Fruit fly (Drosophila melanogaster) whole organism, embryonic: ENCODE measurements around the gene CG10365.
A peak's percentile ranks its signal among the peaks of the same experiment; 100 is the strongest.

Experiments used
- Abd-B ChIP-seq: fragments of 200-800 bp; sonication (Bioruptor generic); optimal IDR thresholded peaks from 2 replicates; lab custom pipeline; 2018; ENCODE audit warnings: missing biosample characterization, mild to moderate bottlenecking, missing genetic modification characterization, moderate library complexity
- Atf-2 ChIP-seq: fragments of 200-800 bp; sonication (Bioruptor generic); optimal IDR thresholded peaks from 2 replicates; lab custom pipeline; 2016; ENCODE audit warnings: missing biosample characterization, missing genetic modification characterization
- CG10321 ChIP-seq: fragments of 200-800 bp; sonication (Bioruptor generic); IDR thresholded peaks from 2 replicates; pipeline ENCODE4 v1.3.6; 2022; ENCODE audit warnings: missing biosample characterization, missing genetic modification characterization
- CG11456 ChIP-seq: fragments of 200-800 bp; sonication (Bioruptor generic); IDR thresholded peaks from 3 replicates; pipeline ENCODE4 v1.3.6; 2022; ENCODE audit warnings: missing biosample characterization, missing genetic modification characterization
- CG12155 ChIP-seq: fragments of 200-800 bp; sonication (Bioruptor generic); optimal IDR thresholded peaks from 3 replicates; lab custom pipeline; 2016; ENCODE audit warnings: missing biosample characterization, missing genetic modification characterization
- CG12391 ChIP-seq: fragments of 200-800 bp; sonication (Bioruptor generic); optimal IDR thresholded peaks from 3 replicates; lab custom pipeline; 2018; ENCODE audit warnings: missing biosample characterization, mild to moderate bottlenecking, missing genetic modification characterization, moderate library complexity
- CG14050 ChIP-seq: fragments of 200-800 bp; sonication (Bioruptor generic); IDR thresholded peaks from 3 replicates; pipeline ENCODE4 v1.3.6; 2022; ENCODE audit warnings: missing biosample characterization, missing genetic modification characterization
- CG16815 ChIP-seq: fragments of 200-800 bp; sonication (Bioruptor generic); optimal IDR thresholded peaks from 3 replicates; lab custom pipeline; 2017; ENCODE audit warnings: missing biosample characterization, mild to moderate bottlenecking, missing genetic modification characterization
- CG17829 ChIP-seq: fragments of 200-800 bp; optimal IDR thresholded peaks from 2 replicates; lab custom pipeline; 2019; ENCODE audit warnings: missing biosample characterization, mild to moderate bottlenecking, missing genetic modification characterization, moderate library complexity
- CG18476 ChIP-seq: fragments of 200-800 bp; sonication (Bioruptor generic); optimal IDR thresholded peaks from 2 replicates; lab custom pipeline; 2016; ENCODE audit warnings: missing biosample characterization, mild to moderate bottlenecking, missing genetic modification characterization
- CG2678 ChIP-seq: fragments of 200-800 bp; sonication (Bioruptor generic); optimal IDR thresholded peaks from 3 replicates; lab custom pipeline; 2019; ENCODE audit warnings: missing biosample characterization, mild to moderate bottlenecking, missing genetic modification characterization, moderate library complexity
- CG33213 ChIP-seq: fragments of 200-800 bp; sonication (Bioruptor generic); optimal IDR thresholded peaks from 3 replicates; lab custom pipeline; 2016; ENCODE audit warnings: missing biosample characterization, missing genetic modification characterization
- CG33557 ChIP-seq: fragments of 200-800 bp; sonication (Bioruptor generic); optimal IDR thresholded peaks from 2 replicates; lab custom pipeline; 2019; ENCODE audit warnings: missing biosample characterization, mild to moderate bottlenecking, missing genetic modification characterization, moderate library complexity
- CG34422 ChIP-seq: fragments of 200-800 bp; sonication (Bioruptor generic); IDR thresholded peaks from 3 replicates; pipeline ENCODE4 v1.3.6; 2022; ENCODE audit warnings: missing biosample characterization, missing genetic modification characterization
- CG3995 ChIP-seq: fragments of 200-800 bp; sonication (Bioruptor generic); optimal IDR thresholded peaks from 3 replicates; lab custom pipeline; 2016; ENCODE audit warnings: missing biosample characterization, missing genetic modification characterization
- CG4617 ChIP-seq: fragments of 200-800 bp; sonication (Bioruptor generic); optimal IDR thresholded peaks from 3 replicates; lab custom pipeline; 2016; ENCODE audit warnings: missing biosample characterization, missing genetic modification characterization, borderline replicate concordance
- CG4730 ChIP-seq: fragments of 200-800 bp; sonication (Bioruptor generic); IDR thresholded peaks from 2 replicates; pipeline ENCODE4 v1.3.6; 2022; ENCODE audit warnings: missing biosample characterization, missing genetic modification characterization
- CG6854 ChIP-seq: fragments of 200-800 bp; sonication (Bioruptor generic); optimal IDR thresholded peaks from 3 replicates; lab custom pipeline; 2017; ENCODE audit warnings: missing biosample characterization, mild to moderate bottlenecking, missing genetic modification characterization
- CG7987 ChIP-seq: fragments of 200-800 bp; sonication (Bioruptor generic); optimal IDR thresholded peaks from 2 replicates; lab custom pipeline; 2018; ENCODE audit warnings: missing biosample characterization, mild to moderate bottlenecking, missing genetic modification characterization, moderate library complexity
- CG9932 ChIP-seq: fragments of 200-800 bp; sonication (Bioruptor generic); IDR thresholded peaks from 2 replicates; pipeline ENCODE4 v1.3.6; 2022; ENCODE audit warnings: missing biosample characterization, missing genetic modification characterization
- Deaf1 ChIP-seq: fragments of 200-800 bp; optimal IDR thresholded peaks from 3 replicates; lab custom pipeline; 2019; ENCODE audit warnings: missing biosample characterization, mild to moderate bottlenecking, missing genetic modification characterization, moderate library complexity
- Dfd ChIP-seq, 2 experiments: fragments of >200 bp; optimal IDR thresholded peaks; 2 replicates each; lab custom pipeline; 2017; ENCODE audit warnings: missing biosample characterization in 2 of 2, missing genetic modification characterization in 2 of 2
- Dp ChIP-seq: fragments of 200-800 bp; sonication (Bioruptor generic); optimal IDR thresholded peaks from 2 replicates; lab custom pipeline; 2018; ENCODE audit warnings: missing biosample characterization, mild to moderate bottlenecking, missing genetic modification characterization, moderate library complexity
- E2f1 ChIP-seq: fragments of 200-800 bp; sonication (Bioruptor generic); IDR thresholded peaks from 2 replicates; pipeline ENCODE4 v1.3.6; 2022; ENCODE audit warnings: missing biosample characterization, missing genetic modification characterization
- Mes4 ChIP-seq: fragments of 200-800 bp; sonication (Bioruptor generic); optimal IDR thresholded peaks from 2 replicates; lab custom pipeline; 2016; ENCODE audit warnings: missing biosample characterization, missing genetic modification characterization
- Neu2 ChIP-seq: fragments of 200-800 bp; sonication (Bioruptor generic); optimal IDR thresholded peaks from 3 replicates; lab custom pipeline; 2016; ENCODE audit warnings: missing biosample characterization, missing genetic modification characterization, borderline replicate concordance
- Nf-YC ChIP-seq: fragments of 200-800 bp; optimal IDR thresholded peaks from 3 replicates; lab custom pipeline; 2019; ENCODE audit warnings: missing biosample characterization, mild to moderate bottlenecking, missing genetic modification characterization, moderate library complexity
- Oli ChIP-seq: fragments of 200-800 bp; sonication (Bioruptor generic); optimal IDR thresholded peaks from 2 replicates; lab custom pipeline; 2018; ENCODE audit warnings: missing biosample characterization, mild to moderate bottlenecking, missing genetic modification characterization, moderate library complexity
- Taf1 ChIP-seq: fragments of 200-800 bp; sonication (Bioruptor generic); IDR thresholded peaks from 2 replicates; pipeline ENCODE4 v1.3.6; 2022; ENCODE audit warnings: missing biosample characterization, missing genetic modification characterization
- Trl ChIP-seq, 3 experiments: fragments of >200 bp in 2 of 3; fragments of 200-800 bp in 1 of 3; sonication (Bioruptor generic) in 1 of 3; optimal IDR thresholded peaks; 2 replicates in 1 of 3; 3 replicates in 2 of 3; lab custom pipeline; 2016 to 2017; ENCODE audit warnings: missing biosample characterization in 1 of 3, missing genetic modification characterization in 1 of 3
- abd-A ChIP-seq: fragments of 200-800 bp; sonication (Bioruptor generic); optimal IDR thresholded peaks from 3 replicates; lab custom pipeline; 2019; ENCODE audit warnings: missing biosample characterization, mild to moderate bottlenecking, missing genetic modification characterization, moderate library complexity
- ash1 ChIP-seq: fragments of 200-800 bp; sonication (Bioruptor generic); optimal IDR thresholded peaks from 2 replicates; lab custom pipeline; 2018; ENCODE audit warnings: missing biosample characterization, mild to moderate bottlenecking, missing genetic modification characterization
- btn ChIP-seq: fragments of 200-800 bp; sonication (Bioruptor generic); optimal IDR thresholded peaks from 2 replicates; lab custom pipeline; 2016; ENCODE audit warnings: missing biosample characterization, missing genetic modification characterization
- cwo ChIP-seq: fragments of 200-800 bp; sonication (Bioruptor generic); optimal IDR thresholded peaks from 3 replicates; lab custom pipeline; 2017; ENCODE audit warnings: missing biosample characterization, missing genetic modification characterization, mild to moderate bottlenecking, moderate library complexity, missing genetic modification reagents
- da ChIP-seq: fragments of 200-800 bp; sonication (Bioruptor generic); optimal IDR thresholded peaks from 2 replicates; lab custom pipeline; 2016; ENCODE audit warnings: missing biosample characterization, missing genetic modification characterization
- dan ChIP-seq: fragments of 200-800 bp; sonication (Bioruptor generic); IDR thresholded peaks from 2 replicates; pipeline ENCODE4 v1.3.6; 2022; ENCODE audit warnings: missing biosample characterization, missing genetic modification characterization
- dmrt99B ChIP-seq: fragments of 200-800 bp; sonication (Bioruptor generic); optimal IDR thresholded peaks from 2 replicates; lab custom pipeline; 2018; ENCODE audit warnings: missing biosample characterization, mild to moderate bottlenecking, missing genetic modification characterization, moderate library complexity
- gt ChIP-seq: fragments of 200-800 bp; sonication (Bioruptor generic); IDR thresholded peaks from 2 replicates; pipeline ENCODE4 v1.3.6; 2022; ENCODE audit warnings: missing biosample characterization, missing genetic modification characterization
- lbe ChIP-seq: fragments of 200-800 bp; sonication (Bioruptor generic); optimal IDR thresholded peaks from 2 replicates; lab custom pipeline; 2016; ENCODE audit warnings: missing biosample characterization, mild to moderate bottlenecking, missing genetic modification characterization
- maf-S ChIP-seq: fragments of 200-800 bp; sonication (Bioruptor generic); optimal IDR thresholded peaks from 2 replicates; lab custom pipeline; 2016; ENCODE audit warnings: missing biosample characterization, missing genetic modification characterization
- onecut ChIP-seq: fragments of 200-800 bp; sonication (Bioruptor generic); IDR thresholded peaks from 2 replicates; pipeline ENCODE4 v1.3.6; 2022; ENCODE audit warnings: missing biosample characterization, missing genetic modification characterization
- phol ChIP-seq: fragments of 200-800 bp; sonication (Bioruptor generic); optimal IDR thresholded peaks from 3 replicates; lab custom pipeline; 2018; ENCODE audit warnings: missing biosample characterization, mild to moderate bottlenecking, missing genetic modification characterization, moderate library complexity
- salm ChIP-seq: fragments of 200-800 bp; sonication (Bioruptor generic); optimal IDR thresholded peaks from 2 replicates; lab custom pipeline; 2018; ENCODE audit warnings: missing biosample characterization, mild to moderate bottlenecking, missing genetic modification characterization
- sug ChIP-seq: fragments of 200-800 bp; optimal IDR thresholded peaks from 2 replicates; lab custom pipeline; 2019; ENCODE audit warnings: missing biosample characterization, mild to moderate bottlenecking, missing genetic modification characterization, moderate library complexity
- trem ChIP-seq: fragments of 200-800 bp; optimal IDR thresholded peaks from 3 replicates; lab custom pipeline; 2019; ENCODE audit warnings: missing biosample characterization, mild to moderate bottlenecking, missing genetic modification characterization, moderate library complexity
- vvl ChIP-seq: fragments of 200-800 bp; sonication (Bioruptor generic); IDR thresholded peaks from 2 replicates; pipeline ENCODE4 v1.3.6; 2022; ENCODE audit warnings: missing biosample characterization, missing genetic modification characterization

CG10365 gene

dm6 chr3R:23718297-23718941, 4.7 kb upstream of the CG10365 start, which contains the start of gene nau (continued):
- no peak for TF ChIP-seq CG33557 (GFP tag; lab: Kevin White, UChicago)
- peak; percentile 1 for TF ChIP-seq abd-A (tag; lab: Kevin White, UChicago)

dm6 chr3R:23721525-23721924, 1.6 kb upstream of the CG10365 start, which contains the start of gene CG10232:
TSS of gene CG10232 (minus strand) at chr3R:23721625.
- TF ChIP-seq CG11456, result no peak

- peak; percentile 42 for TF ChIP-seq CG2678 (tag; lab: Kevin White, UChicago)
- TF ChIP-seq cwo (GFP tag; lab: Kevin White, UChicago), result no peak
- peak; percentile 50 for TF ChIP-seq CG9932 (GFP tag; lab: Robert Waterston, UW)
- no peak for TF ChIP-seq Mes4
- no peak for TF ChIP-seq dan (GFP tag; lab: Robert Waterston, UW)
- no peak for TF ChIP-seq Neu2 (GFP tag; lab: Kevin White, UChicago)
- peak; percentile 1 for TF ChIP-seq CG12155 (GFP tag; lab: Kevin White, UChicago)
- TF ChIP-seq CG18476 (GFP tag; lab: Kevin White, UChicago), result peak; percentile 11
- no peak for TF ChIP-seq CG34422 (GFP tag; lab: Robert Waterston, UW)
- TF ChIP-seq sug (tag; lab: Kevin White, UChicago), result peak; percentile 66
- TF ChIP-seq CG4617, result peak; percentile 7
- peak; percentile 95 for TF ChIP-seq Dp (GFP tag; lab: Kevin White, UChicago)
- TF ChIP-seq vvl (GFP tag; lab: Robert Waterston, UW), result peak; percentile 40; the same call in 1 of the 2 replicates
- no peak for TF ChIP-seq btn (GFP tag; lab: Kevin White, UChicago)
- TF ChIP-seq trem (tag; lab: Kevin White, UChicago), result peak; percentile 26
- no peak for TF ChIP-seq Taf1 (GFP tag; lab: Robert Waterston, UW)
- no peak for TF ChIP-seq E2f1 (GFP tag; lab: Robert Waterston, UW)
- TF ChIP-seq CG33213 (GFP tag; lab: Kevin White, UChicago), result no peak
- peak; percentile 0 for TF ChIP-seq Deaf1 (tag; lab: Kevin White, UChicago)
- TF ChIP-seq CG4730 (GFP tag; lab: Robert Waterston, UW), result no peak
- peak; percentile 34 for TF ChIP-seq CG7987
- TF ChIP-seq gt (GFP tag; lab: Robert Waterston, UW), result no peak
- TF ChIP-seq dmrt99B (tag; lab: Kevin White, UChicago), result no peak
- TF ChIP-seq CG17829 (tag; lab: Kevin White, UChicago), result peak; percentile 63
- no peak for TF ChIP-seq Atf-2
- TF ChIP-seq lbe (GFP tag; lab: Kevin White, UChicago), result peak; percentile 15
- TF ChIP-seq Oli (tag; lab: Kevin White, UChicago), result no peak
- TF ChIP-seq Nf-YC (tag; lab: Kevin White, UChicago), result peak; percentile 54
- peak; percentile 43 for TF ChIP-seq CG12391
- TF ChIP-seq CG10321 (GFP tag; lab: Robert Waterston, UW), result no peak
- TF ChIP-seq CG6854 (GFP tag; lab: Kevin White, UChicago), result no peak
- TF ChIP-seq abd-A (tag; lab: Kevin White, UChicago), result peak; percentile 63
- TF ChIP-seq Trl (optimal IDR thresholded peaks at IDR 0.05; lab: Kevin White, UChicago), result no peak
- peak; percentile 19 for TF ChIP-seq Trl (GFP tag; optimal IDR thresholded peaks at IDR 0.05; lab: Kevin White, UChicago)
- TF ChIP-seq CG16815 (GFP tag; lab: Kevin White, UChicago), result no peak
- TF ChIP-seq Abd-B, result peak; percentile 78
- TF ChIP-seq salm, result peak; percentile 67
- TF ChIP-seq phol (tag; lab: Kevin White, UChicago), result peak; percentile 15
- TF ChIP-seq CG14050 (GFP tag; lab: Robert Waterston, UW), result no peak
- TF ChIP-seq ash1 (GFP tag; lab: Kevin White, UChicago), result no peak
- TF ChIP-seq Dfd (GFP tag; optimal IDR thresholded peaks at IDR 0.05; lab: Kevin White, UChicago), result no peak
- TF ChIP-seq CG3995 (GFP tag; lab: Kevin White, UChicago), result peak; percentile 25
- TF ChIP-seq maf-S (GFP tag; lab: Kevin White, UChicago), result peak; percentile 9
- peak; percentile 22; the same call in 1 of the 2 replicates for TF ChIP-seq onecut (GFP tag; lab: Robert Waterston, UW)
- TF ChIP-seq da (GFP tag; lab: Kevin White, UChicago), result no peak
Measured at dm6 chr3R:23721936-23722335, 1.2 kb upstream of the CG10365 start.
